Fruit fly (Drosophila melanogaster) whole organism, adult: Measurements from ENCODE around the gene CG6978.

Experiments used
- CG11617 ChIP-seq: fragments of 200-800 bp; sonication (Bioruptor generic); optimal IDR thresholded peaks from 2 replicates; lab custom pipeline; 2017; ENCODE audit warnings: mild to moderate bottlenecking, missing biosample characterization, missing genetic modification reagents, missing genetic modification characterization
- CG12768 ChIP-seq: fragments of 200-800 bp; sonication (Bioruptor generic); optimal IDR thresholded peaks from 2 replicates; lab custom pipeline; 2017; ENCODE audit warnings: missing biosample characterization, missing genetic modification characterization, mild to moderate bottlenecking, moderate library complexity, missing genetic modification reagents
- CG14711 ChIP-seq: fragments of 200-800 bp; sonication (Bioruptor generic); optimal IDR thresholded peaks from 2 replicates; lab custom pipeline; 2018; ENCODE audit warnings: missing biosample characterization, mild to moderate bottlenecking, missing genetic modification characterization, moderate library complexity
- CG1620 ChIP-seq: fragments of 200-800 bp; sonication (Bioruptor generic); optimal IDR thresholded peaks from 2 replicates; lab custom pipeline; 2016; ENCODE audit warnings: missing biosample characterization, missing genetic modification characterization
- CG33017 ChIP-seq: fragments of 200-800 bp; sonication (Bioruptor generic); optimal IDR thresholded peaks from 2 replicates; lab custom pipeline; 2018; ENCODE audit warnings: missing biosample characterization, mild to moderate bottlenecking, missing genetic modification characterization, moderate library complexity
- CG5204 ChIP-seq: fragments of 200-800 bp; sonication (Bioruptor generic); optimal IDR thresholded peaks from 2 replicates; lab custom pipeline; 2016; ENCODE audit warnings: missing biosample characterization, missing genetic modification characterization
- CG7045 ChIP-seq: fragments of 200-800 bp; sonication (Bioruptor generic); optimal IDR thresholded peaks from 2 replicates; lab custom pipeline; 2017; ENCODE audit warnings: missing biosample characterization, mild to moderate bottlenecking, missing genetic modification characterization
- CG7101 ChIP-seq: fragments of 200-800 bp; sonication (Bioruptor generic); optimal IDR thresholded peaks from 2 replicates; lab custom pipeline; 2018; ENCODE audit warnings: missing biosample characterization, mild to moderate bottlenecking, missing genetic modification characterization, moderate library complexity
- Clk ChIP-seq: fragments of 200-800 bp; sonication (Bioruptor generic); optimal IDR thresholded peaks from 2 replicates; lab custom pipeline; 2017; ENCODE audit warnings: missing biosample characterization, missing genetic modification characterization
- Crg-1 ChIP-seq: fragments of 200-800 bp; sonication (Bioruptor generic); optimal IDR thresholded peaks from 2 replicates; lab custom pipeline; 2016; ENCODE audit warnings: missing biosample characterization, missing genetic modification characterization
- Hr96 ChIP-seq: fragments of 200-800 bp; sonication (Bioruptor generic); optimal IDR thresholded peaks from 2 replicates; lab custom pipeline; 2016; ENCODE audit warnings: missing biosample characterization, missing genetic modification characterization
- Mnt ChIP-seq: fragments of 200-800 bp; sonication (Bioruptor generic); optimal IDR thresholded peaks from 2 replicates; lab custom pipeline; 2016; ENCODE audit warnings: missing biosample characterization, mild to moderate bottlenecking, missing genetic modification characterization
- bab1 ChIP-seq: fragments of 200-800 bp; sonication (Bioruptor generic); optimal IDR thresholded peaks from 3 replicates; lab custom pipeline; 2019; ENCODE audit warnings: missing biosample characterization, mild to moderate bottlenecking, missing genetic modification characterization, moderate library complexity
- cic ChIP-seq: fragments of 200-800 bp; sonication (Bioruptor generic); optimal IDR thresholded peaks from 2 replicates; lab custom pipeline; 2017; ENCODE audit warnings: missing biosample characterization, mild to moderate bottlenecking, missing genetic modification characterization, moderate library complexity
- cnc ChIP-seq, 2 experiments: fragments of >200 bp; optimal IDR thresholded peaks; 2 replicates each; lab custom pipeline; 2017
- kay ChIP-seq: fragments of 200-800 bp; sonication (Bioruptor generic); peaks from one replicate; lab custom pipeline; 2016; ENCODE audit warnings: missing biosample characterization, missing genetic modification characterization, borderline replicate concordance
- ovo ChIP-seq: fragments of 200-800 bp; sonication (Bioruptor generic); optimal IDR thresholded peaks from 2 replicates; lab custom pipeline; 2016; ENCODE audit warnings: missing biosample characterization, missing genetic modification characterization
- pad ChIP-seq: fragments of 200-800 bp; sonication (Bioruptor generic); optimal IDR thresholded peaks from 3 replicates; lab custom pipeline; 2017; ENCODE audit warnings: missing biosample characterization, missing genetic modification characterization, mild to moderate bottlenecking, moderate library complexity, missing genetic modification reagents
- tj ChIP-seq: fragments of 200-800 bp; sonication (Bioruptor generic); optimal IDR thresholded peaks from 3 replicates; lab custom pipeline; 2017; ENCODE audit warnings: missing biosample characterization, mild to moderate bottlenecking, missing genetic modification characterization, moderate library complexity
- toe ChIP-seq: fragments of 200-800 bp; sonication (Bioruptor generic); optimal IDR thresholded peaks from 2 replicates; lab custom pipeline; 2016; ENCODE audit warnings: missing biosample characterization, missing genetic modification characterization

The CG6978 gene

dm6 chrX:4804762-4805161, 20.9 kb downstream of the CG6978 start, which contains the start of gene CG2861:
TSS of gene CG2861 (minus strand) at chrX:4804862.
- no peak for TF ChIP-seq pad (GFP tag; lab: Kevin White, UChicago)
- TF ChIP-seq ovo: no peak
- TF ChIP-seq cic (GFP tag; lab: Kevin White, UChicago): no peak
- TF ChIP-seq Mnt (GFP tag; lab: Kevin White, UChicago): no peak
- no peak for TF ChIP-seq CG5204
- no peak for TF ChIP-seq Crg-1
- no peak for TF ChIP-seq kay (GFP tag; lab: Kevin White, UChicago)
- no peak for TF ChIP-seq bab1 (GFP tag; lab: Kevin White, UChicago)
- TF ChIP-seq Hr96 (GFP tag; lab: Kevin White, UChicago): no peak
- TF ChIP-seq tj: no peak
- TF ChIP-seq CG1620 (GFP tag; lab: Kevin White, UChicago): no peak
- no peak for TF ChIP-seq cnc (optimal IDR thresholded peaks at IDR 0.05; lab: Kevin White, UChicago)
- TF ChIP-seq CG11617 (GFP tag; lab: Kevin White, UChicago): no peak
- TF ChIP-seq toe: no peak
- no peak for TF ChIP-seq CG33017 (tag; lab: Kevin White, UChicago)
- no peak for TF ChIP-seq Clk (GFP tag; lab: Kevin White, UChicago)
- TF ChIP-seq CG12768 (GFP tag; lab: Kevin White, UChicago): no peak
- TF ChIP-seq CG7101: no peak
- TF ChIP-seq CG14711 (tag; lab: Kevin White, UChicago): no peak

- TF ChIP-seq Hr96 (GFP tag; lab: Kevin White, UChicago) (no peak), toe (no peak), CG12768 (GFP tag; lab: Kevin White, UChicago) (no peak), cnc (optimal IDR thresholded peaks at IDR 0.05; lab: Kevin White, UChicago) (no peak)
These were observed 24.0 kb downstream of the CG6978 start for dm6 chrX:4807826-4808225.

dm6 chrX:4825674-4826073, 41.8 kb downstream of the CG6978 start, which contains the start of gene CG12682:
TSS of gene CG12682 (plus strand) at chrX:4825974.
- TF ChIP-seq ovo (no peak), kay (GFP tag; lab: Kevin White, UChicago) (no peak), CG33017 (tag; lab: Kevin White, UChicago) (no peak), CG7045 (GFP tag; lab: Kevin White, UChicago) (no peak), tj (no peak), cnc (optimal IDR thresholded peaks at IDR 0.05; lab: Kevin White, UChicago) (no peak), bab1 (GFP tag; lab: Kevin White, UChicago) (no peak)
